Worm (Caenorhabditis elegans): ENCODE results near the gene srh-277.
A peak's percentile ranks its signal among the peaks of the same experiment; 100 is the strongest.

The srh-277 gene

DNA sequence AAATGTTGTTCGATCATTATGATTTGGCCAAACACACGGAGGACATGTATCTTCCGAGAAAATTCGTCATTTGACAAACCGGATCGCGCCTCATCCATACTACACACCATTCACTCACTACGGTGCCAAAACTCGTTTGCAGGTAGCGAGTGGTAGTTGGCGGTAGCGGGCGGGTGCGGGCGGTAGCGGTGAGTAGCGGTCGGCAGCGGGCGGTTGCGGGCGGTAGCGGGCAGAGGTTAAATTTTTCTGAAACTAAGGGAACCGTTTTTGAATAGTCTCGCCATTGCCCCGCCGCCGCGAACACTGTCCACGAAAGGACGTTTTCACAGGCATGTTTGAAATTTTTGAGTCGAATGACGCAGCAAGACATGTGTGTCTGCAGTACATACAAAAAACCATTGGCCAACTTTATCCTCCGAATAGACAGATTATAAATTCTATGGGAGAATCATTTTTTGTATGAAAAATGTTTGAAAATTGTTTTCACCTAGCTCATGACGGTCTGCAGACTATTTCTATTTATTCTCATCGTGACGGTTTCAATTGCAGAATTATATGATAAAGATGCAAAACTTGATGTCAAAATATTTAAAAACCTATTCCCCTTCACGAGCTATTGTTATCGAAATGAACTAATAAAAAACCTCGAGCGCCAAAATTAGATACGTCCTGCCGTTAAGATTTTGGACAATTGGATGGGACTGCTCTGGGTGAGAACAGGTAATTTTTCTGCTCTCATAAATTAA, 27.4 kb downstream of the srh-277 start, which contains the start of gene F11A5.16:
TSS of gene F11A5.16 (plus strand) at position 696 of the 746 bp plus-strand sequence.
- TF ChIP-seq skn-1 (tag; optimal IDR thresholded peaks at IDR 0.05) (no peak), elt-3 (tag; optimal IDR thresholded peaks at IDR 0.05) (no peak), aly-2 (tag; optimal IDR thresholded peaks at IDR 0.05) (no peak), ceh-9 (tag; optimal IDR thresholded peaks at IDR 0.05) (no peak), fkh-10 (GFP tag; optimal IDR thresholded peaks at IDR 0.05) (no peak), R02D3.7 (tag; optimal IDR thresholded peaks at IDR 0.05) (no peak), fkh-2 (tag; optimal IDR thresholded peaks at IDR 0.05) (no peak), tbx-2 (tag; optimal IDR thresholded peaks at IDR 0.05) (no peak), nhr-77 (tag; optimal IDR thresholded peaks at IDR 0.05) (no peak), nhr-28 (tag; optimal IDR thresholded peaks at IDR 0.05) (no peak), lin-39 (tag; optimal IDR thresholded peaks at IDR 0.05) (no peak), nhr-76 (tag; optimal IDR thresholded peaks at IDR 0.05) (no peak), pha-4 (tag; optimal IDR thresholded peaks at IDR 0.05) (no peak), nhr-67 (tag; optimal IDR thresholded peaks at IDR 0.05) (no peak), lsy-12 (tag; optimal IDR thresholded peaks at IDR 0.05) (no peak), nhr-11 (tag; optimal IDR thresholded peaks at IDR 0.05) (no peak), nhr-25 (tag; optimal IDR thresholded peaks at IDR 0.05) (no peak), mdl-1 (tag; optimal IDR thresholded peaks at IDR 0.05) (no peak)

DNA sequence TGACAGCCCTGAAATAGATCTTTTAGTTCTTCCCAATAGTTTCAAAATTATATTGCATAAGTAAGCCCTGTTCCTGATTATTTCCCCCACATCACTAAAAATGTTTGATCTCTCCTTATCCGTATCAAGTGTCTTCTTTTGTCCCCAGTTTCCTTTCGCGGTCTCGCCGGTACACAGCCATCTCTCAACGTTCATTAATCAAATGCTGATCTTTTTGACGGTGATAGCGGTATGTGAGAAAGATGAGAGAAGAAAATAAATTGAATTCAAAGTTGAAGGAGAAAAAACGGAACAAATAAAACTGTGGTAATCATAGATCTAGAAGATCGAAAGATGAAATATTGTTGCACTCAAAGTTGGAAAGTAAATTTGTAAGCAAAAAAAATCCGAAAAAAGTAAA, 28.7 kb downstream of the srh-277 start:
- TF ChIP-seq nhr-43 (tag; optimal IDR thresholded peaks at IDR 0.05; ENCODE audit: poor library complexity, severe bottlenecking) (peak; percentile 26), pha-4 (tag; optimal IDR thresholded peaks at IDR 0.05) (no peak)

DNA sequence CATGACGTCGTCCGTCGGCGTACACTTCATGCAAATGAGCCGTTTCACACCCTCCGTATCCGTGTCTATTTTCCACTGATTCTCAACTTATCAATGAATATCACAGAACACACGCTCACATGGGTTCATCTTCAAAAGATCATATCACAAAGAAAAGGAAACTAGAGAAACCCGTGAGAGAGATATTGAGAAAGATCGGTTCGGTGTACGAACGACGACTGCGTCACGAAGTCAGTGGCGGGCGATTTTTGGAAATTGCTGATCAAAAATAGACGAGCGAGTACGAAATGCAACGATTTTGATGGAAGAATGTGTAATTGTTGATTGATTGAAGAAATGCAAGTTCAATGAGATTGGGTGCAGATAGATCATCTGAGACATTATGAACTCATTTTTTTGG, 30.3 kb downstream of the srh-277 start:
- TF ChIP-seq nhr-43 (tag; optimal IDR thresholded peaks at IDR 0.05; ENCODE audit: poor library complexity, severe bottlenecking) (peak; percentile 93), fkh-10 (GFP tag; optimal IDR thresholded peaks at IDR 0.05) (no peak), elt-3 (tag; optimal IDR thresholded peaks at IDR 0.05) (peak in 2 of 3 experiments; percentile 26 to 43), nhr-25 (tag; optimal IDR thresholded peaks at IDR 0.05) (peak; percentile 14), nhr-23 (tag; optimal IDR thresholded peaks at IDR 0.05) (peak; percentile 39)

DNA sequence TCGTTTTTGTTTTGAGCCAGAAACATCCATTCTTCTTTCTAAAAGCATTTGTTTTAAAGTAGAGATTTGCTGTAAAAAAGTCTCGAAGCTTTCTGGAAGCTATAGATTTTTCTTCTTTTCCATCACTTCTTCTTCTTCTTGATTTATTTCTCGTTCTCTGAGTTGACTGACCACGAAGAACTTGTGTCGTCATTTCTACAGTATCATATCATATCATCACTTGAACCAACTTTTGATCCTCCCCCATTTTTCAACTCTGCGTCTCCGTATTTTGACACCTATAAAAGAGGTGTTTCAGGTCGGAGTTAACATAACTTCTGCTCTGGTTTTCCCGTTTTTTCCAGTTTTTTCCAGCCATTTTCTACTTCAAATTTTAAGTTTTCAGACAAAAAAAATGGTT, 31.5 kb downstream of the srh-277 start, which contains the start of gene F11A5.9:
TSS of gene F11A5.9 (plus strand) at position 386 of the 400 bp plus-strand sequence.
- TF ChIP-seq fos-1 (tag; optimal IDR thresholded peaks at IDR 0.05): no peak
- TF ChIP-seq mdl-1 (tag; optimal IDR thresholded peaks at IDR 0.05): no peak
- TF ChIP-seq ZK546.5 (tag; optimal IDR thresholded peaks at IDR 0.05): no peak
- TF ChIP-seq nhr-12 (tag; optimal IDR thresholded peaks at IDR 0.05): no peak
- TF ChIP-seq tbx-2 (tag; optimal IDR thresholded peaks at IDR 0.05): no peak
- TF ChIP-seq lin-39 (tag; optimal IDR thresholded peaks at IDR 0.05): no peak
- no peak for TF ChIP-seq sea-2 (GFP tag; optimal IDR thresholded peaks at IDR 0.05)
- TF ChIP-seq ceh-16 (tag; optimal IDR thresholded peaks at IDR 0.05): no peak
- no peak for TF ChIP-seq jun-1 (tag; optimal IDR thresholded peaks at IDR 0.05)
- TF ChIP-seq nhr-25 (tag; optimal IDR thresholded peaks at IDR 0.05): no peak
- no peak for TF ChIP-seq egl-27 (tag; optimal IDR thresholded peaks at IDR 0.05)
- no peak for TF ChIP-seq eor-1 (tag; optimal IDR thresholded peaks at IDR 0.05)
- TF ChIP-seq nhr-11 (tag; optimal IDR thresholded peaks at IDR 0.05): no peak
- TF ChIP-seq snpc-4 (tag; optimal IDR thresholded peaks at IDR 0.05): no peak
- TF ChIP-seq lin-15B (tag; optimal IDR thresholded peaks at IDR 0.05): no peak
- no peak for TF ChIP-seq lsy-12 (tag; optimal IDR thresholded peaks at IDR 0.05)
- TF ChIP-seq nhr-77 (tag; optimal IDR thresholded peaks at IDR 0.05): no peak
- no peak for TF ChIP-seq ceh-28 (tag; optimal IDR thresholded peaks at IDR 0.05)
- no peak for TF ChIP-seq ceh-9 (tag; optimal IDR thresholded peaks at IDR 0.05)

DNA sequence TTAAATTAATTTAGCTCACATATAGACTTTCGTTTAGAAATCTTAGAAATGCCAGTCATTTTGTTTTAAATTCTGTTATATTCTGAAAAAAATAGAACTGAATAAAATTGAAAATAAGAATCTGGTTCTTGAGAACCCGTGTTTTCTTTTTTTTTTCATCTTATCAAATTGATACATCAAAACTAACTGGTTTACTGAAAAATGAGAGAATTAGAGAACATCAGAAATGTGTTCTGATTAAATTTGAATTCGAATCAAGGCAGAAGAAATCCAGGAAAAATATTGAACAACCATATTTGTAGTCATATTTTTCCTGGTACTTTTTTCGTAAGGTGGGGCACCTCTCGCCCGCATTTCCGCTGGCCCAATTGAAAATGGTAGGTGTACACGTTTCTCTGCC, 35.5 kb downstream of the srh-277 start, which contains the start of gene F11A5.15:
TSS of gene F11A5.15 (minus strand) at position 101 of the 400 bp plus-strand sequence.
- TF ChIP-seq eor-1 (tag; optimal IDR thresholded peaks at IDR 0.05) (no peak), nhr-28 (tag; optimal IDR thresholded peaks at IDR 0.05) (no peak), nhr-77 (tag; optimal IDR thresholded peaks at IDR 0.05) (no peak), elt-3 (tag; optimal IDR thresholded peaks at IDR 0.05) (no peak), nhr-67 (tag; optimal IDR thresholded peaks at IDR 0.05) (no peak), unc-62 (GFP tag; optimal IDR thresholded peaks at IDR 0.05) (no peak), nhr-23 (tag; optimal IDR thresholded peaks at IDR 0.05) (no peak), pha-4 (tag; optimal IDR thresholded peaks at IDR 0.05) (no peak), mml-1 (tag; optimal IDR thresholded peaks at IDR 0.05) (no peak), egl-27 (tag; optimal IDR thresholded peaks at IDR 0.05) (no peak), fos-1 (tag; optimal IDR thresholded peaks at IDR 0.05) (no peak), unc-39 (tag; optimal IDR thresholded peaks at IDR 0.05) (no peak), aly-2 (tag; optimal IDR thresholded peaks at IDR 0.05) (no peak), pqm-1 (tag; optimal IDR thresholded peaks at IDR 0.05) (no peak), lin-39 (tag; optimal IDR thresholded peaks at IDR 0.05) (no peak), nhr-12 (tag; optimal IDR thresholded peaks at IDR 0.05) (no peak), ceh-16 (tag; optimal IDR thresholded peaks at IDR 0.05) (no peak), ceh-82 (tag; optimal IDR thresholded peaks at IDR 0.05) (no peak)
